Fruit fly (Drosophila melanogaster) ovary, adult (tissue): ENCODE results near the gene term.

Experiments
- CG17801 ChIP-seq: fragments of 200-800 bp; optimal IDR thresholded peaks from 2 replicates; lab custom pipeline; 2019; ENCODE audit warnings: missing biosample characterization, mild to moderate bottlenecking, missing genetic modification characterization, moderate library complexity; ENCODE audit not compliant: partially characterized antibody

Gene term

DNA sequence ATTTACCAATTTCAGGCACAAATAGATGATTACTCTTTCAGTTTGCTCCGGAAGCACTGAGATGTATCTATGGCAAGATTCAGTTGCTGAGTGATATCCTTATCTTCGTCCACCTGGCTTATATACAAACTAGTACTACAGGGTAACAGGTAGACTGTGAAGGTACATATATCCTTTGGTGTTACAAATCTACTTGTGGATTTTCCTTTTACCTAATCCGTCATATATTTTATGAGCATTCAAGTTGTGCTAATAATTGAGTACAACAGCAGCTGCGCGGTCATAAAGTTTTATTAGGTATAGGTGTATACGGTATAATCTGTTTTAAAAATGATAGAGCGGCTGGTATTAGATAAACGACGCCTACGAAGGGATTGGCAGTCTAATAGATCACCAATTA is at the start of gene term:
TSS of gene term (minus strand) at position 101 of the 400 bp plus-strand sequence.
- no peak for TF ChIP-seq CG17801

DNA sequence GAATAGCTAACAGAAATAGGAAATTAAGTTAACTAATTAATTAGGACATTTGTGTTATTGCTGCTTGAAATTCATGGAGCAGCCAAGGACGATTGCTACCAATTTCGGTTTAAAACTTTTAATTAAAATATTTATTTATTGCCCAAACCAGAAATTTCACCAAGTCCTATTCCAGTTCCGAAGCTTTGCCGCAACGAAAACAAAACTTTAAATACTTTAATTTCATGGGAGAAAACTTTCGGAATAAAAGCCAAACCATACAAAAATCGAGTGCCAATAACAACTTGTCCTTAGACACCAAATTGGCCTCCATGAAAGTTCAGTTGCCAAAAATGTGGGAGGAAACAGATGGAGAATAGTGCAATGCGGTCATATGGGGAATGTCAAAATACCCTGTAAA is 49.7 kb upstream of the term start:
- TF ChIP-seq CG17801: no peak

DNA sequence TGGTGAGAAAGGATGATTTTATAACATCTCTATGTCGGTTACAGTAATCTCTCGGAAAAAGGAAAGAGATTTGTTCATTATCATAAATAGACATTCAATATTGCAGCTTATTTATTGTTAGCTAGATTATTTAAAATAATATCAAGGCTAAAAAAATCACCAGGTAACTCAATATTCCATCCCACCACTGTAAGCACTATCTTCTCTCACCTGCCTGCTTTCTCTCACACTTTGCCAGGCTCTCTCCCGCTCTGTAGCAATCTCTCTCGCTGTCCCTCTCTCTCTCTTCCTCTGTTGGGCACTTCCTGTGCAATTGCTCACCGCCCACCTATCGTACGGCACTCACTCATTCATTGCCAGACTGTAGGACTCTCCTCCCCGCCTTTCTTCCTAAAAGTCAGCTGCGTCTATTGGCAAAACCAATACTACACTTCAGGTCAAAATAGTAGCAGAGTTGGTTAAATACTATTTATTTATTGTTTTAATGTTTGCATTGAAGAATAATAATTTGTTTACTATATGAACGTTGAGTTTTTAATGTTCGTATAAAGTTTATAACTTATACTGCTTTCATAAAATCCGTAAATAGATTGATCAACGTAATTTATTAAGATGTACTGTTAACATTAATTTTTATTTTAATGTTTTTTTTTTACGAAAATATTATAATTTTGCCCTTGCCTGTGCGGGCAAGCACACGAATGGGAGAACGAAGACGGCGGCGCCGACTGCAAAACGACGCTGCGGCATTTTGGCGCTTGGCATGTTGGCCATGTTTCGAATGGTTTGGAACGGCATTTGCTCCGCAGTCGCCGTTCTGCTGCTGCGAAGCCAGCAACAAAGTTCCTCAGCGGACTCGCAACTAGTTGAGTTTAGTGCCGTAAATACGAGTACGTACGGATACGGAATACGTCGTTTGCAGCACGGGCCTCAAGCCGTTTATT is 47.3 kb upstream of the term start:
- TF ChIP-seq CG17801: peak; percentile 38

DNA sequence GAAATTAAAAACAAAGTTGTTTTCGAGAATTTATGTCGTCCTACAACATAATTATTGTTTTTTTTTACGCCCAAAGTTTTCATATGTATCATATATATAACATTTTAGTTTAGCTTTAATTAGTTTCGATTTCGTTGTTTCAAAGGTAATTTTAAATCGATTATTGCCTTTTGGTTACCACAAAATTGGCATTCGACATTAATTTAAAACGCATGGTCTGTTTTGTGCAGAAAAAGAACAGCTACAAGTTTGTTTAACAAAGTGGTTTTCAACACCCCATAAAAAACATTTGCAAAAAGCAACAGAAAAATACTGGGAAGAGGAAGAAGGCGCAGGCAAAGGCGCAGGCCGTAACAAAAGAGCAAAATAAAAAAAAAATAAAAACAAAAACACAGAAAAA is 44.9 kb upstream of the term start:
- TF ChIP-seq CG17801: no peak

DNA sequence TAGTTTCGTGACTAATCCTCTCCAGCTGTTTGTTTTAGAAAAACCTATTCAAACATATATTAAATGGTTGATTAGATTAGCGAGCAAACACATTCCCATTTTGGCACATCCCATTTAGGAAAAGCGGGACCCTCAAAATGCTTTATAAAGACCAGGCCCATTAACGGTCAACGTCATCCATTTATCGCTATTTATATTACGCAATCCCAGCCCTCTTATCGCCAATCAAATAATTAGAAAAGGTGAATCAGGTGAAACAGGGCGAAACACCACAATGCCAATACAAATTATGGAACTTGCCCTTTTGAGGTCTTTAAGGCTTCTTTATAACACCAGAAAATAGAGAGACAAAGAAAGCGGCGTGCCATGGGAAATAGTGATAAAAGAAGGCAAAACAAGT is 44.5 kb upstream of the term start:
- no peak for TF ChIP-seq CG17801

DNA sequence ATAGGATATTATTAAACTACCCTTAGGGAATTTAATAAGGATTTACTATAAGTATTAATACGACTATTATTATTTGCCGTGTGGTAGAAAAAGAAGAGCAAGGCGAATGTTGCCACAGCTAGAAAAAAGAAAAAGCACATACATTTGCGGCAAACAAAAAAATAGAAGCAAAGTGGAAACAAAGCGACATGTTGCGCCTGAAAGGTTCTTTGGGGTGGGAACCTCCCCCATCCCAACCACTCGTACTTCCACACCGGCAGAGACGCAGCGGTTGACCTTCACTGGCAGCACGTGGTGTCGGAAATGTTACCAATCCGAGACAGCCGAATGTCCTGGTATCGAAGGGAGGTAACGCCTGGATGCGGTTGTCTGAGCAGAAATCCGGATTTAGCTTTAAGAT is 43.8 kb upstream of the term start:
- no peak for TF ChIP-seq CG17801

DNA sequence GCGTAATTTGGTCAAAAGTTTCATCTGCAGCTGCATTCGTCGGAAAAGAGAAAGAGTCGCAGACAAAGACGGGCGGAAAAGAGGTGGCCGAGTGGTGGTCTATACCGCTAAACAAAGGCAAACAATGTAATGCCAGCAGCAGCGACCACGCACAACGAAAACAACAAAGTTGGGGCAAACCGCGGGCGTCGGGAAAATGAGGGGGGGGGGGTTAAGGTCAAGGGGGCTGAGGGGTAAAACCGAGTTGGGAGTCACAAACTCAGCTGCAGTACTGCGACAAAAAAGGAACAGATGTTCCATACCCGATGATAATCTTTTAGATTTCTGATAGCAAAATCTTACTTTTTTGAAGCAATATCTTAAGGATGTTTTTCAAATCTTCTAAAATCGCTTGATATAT is 43.2 kb upstream of the term start:
- TF ChIP-seq CG17801: no peak

DNA sequence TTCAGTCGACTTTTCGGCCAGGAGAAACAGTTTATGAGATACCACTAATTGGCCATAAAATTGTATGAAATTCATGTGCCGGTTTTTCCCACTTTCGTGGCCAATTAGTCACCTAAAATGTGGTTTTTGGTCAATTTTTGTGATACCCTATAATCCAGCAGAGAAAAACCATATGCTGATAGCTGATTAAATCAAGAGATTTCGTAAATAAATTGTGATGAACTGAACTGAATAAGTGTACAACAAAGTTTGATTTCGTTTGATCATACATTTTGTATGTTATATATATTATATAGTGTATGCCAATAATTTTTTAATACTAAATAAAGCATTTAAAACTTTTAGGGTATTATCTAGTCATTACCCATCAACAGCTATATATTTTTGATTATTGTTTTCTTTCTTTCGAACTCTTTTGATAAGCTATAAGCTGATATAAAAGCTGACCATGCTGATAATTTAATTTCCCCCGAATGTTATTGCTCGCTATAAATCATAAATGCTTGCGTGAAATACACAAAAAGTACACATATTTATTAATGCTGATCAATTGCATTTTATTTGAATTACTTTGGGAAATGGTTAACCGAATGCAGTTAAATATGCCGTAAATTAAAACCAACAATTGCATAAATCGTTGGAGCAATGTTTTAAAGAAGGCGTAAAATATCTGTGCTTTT is 41.4 kb upstream of the term start:
- TF ChIP-seq CG17801: peak; percentile 60

DNA sequence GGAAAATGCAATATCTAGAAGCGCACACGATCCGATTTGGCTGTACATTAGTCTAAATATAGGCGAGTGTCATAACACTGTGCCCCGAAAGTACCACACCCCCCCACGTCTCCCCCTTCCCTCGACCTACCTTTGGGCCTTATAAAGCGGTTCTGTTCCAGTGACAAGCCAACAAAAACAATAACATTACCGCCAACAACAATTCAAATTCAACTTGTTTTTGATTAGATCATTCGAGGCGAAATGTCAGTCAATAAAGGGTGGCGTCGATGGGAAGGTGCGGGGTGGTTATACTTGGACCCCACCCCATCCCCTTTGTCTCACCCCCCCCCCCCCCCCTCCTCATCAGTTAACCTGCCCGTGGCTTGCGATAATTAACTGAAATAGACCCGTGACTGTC is 39.5 kb upstream of the term start:
- TF ChIP-seq CG17801: no peak

DNA sequence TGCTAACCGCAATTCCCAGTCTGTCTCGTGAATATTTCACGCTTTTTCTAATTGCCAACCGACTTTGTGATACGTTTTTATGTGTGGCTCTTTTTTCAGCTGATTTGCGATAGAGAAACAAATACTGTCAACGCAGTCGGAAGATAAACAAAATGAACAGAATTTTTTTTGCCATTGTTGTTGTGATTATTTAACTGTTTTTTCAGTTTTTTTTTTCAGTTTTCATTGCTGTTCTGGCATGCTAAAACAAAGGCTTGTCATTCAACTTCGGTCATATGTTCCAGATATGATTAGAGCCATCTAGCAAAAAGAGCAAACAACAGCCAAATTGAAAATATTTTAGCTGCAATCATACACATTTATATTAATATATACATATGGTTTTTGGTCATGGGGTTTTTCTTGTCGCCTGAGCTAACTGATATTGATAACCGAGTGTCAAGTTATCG is 38.6 kb upstream of the term start:
- no peak for TF ChIP-seq CG17801

DNA sequence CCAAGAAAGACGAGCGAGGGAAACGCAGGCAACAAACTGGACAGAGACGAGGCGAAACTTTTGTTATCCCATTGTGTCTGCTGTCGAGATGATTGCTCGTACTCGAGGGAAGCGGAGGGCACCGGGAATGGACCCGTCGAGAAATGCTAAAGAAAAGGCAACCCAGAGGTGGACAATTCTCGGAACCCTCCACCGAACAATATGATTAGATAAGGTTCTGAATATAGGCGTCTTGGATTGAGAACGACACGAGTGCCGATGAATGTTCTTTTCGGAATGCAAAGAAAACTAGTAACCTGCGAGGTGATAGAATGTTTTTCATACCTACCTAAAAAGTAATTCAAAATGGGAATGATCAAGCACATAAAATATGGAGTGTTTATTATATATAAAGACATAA is 36.3 kb upstream of the term start:
- no peak for TF ChIP-seq CG17801

DNA sequence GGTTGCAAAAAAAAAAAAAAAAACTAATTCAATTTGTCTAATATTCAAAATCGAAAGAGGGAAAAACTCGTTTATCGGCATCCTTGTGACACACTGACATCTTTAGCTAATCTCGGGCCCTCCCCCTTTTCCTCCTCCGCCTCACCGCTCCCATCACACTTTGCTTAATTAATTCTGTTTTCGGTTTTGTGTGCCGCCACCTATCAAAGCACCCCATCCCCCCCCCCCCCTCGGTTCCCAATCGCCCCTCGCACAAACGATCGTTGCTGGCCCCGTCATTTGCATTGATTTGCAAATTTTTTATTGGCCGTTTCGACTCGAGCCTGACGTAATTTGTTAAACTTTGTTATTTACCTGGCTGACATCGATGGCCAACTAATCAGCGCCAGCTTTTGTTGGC is 34.9 kb upstream of the term start:
- TF ChIP-seq CG17801: no peak

DNA sequence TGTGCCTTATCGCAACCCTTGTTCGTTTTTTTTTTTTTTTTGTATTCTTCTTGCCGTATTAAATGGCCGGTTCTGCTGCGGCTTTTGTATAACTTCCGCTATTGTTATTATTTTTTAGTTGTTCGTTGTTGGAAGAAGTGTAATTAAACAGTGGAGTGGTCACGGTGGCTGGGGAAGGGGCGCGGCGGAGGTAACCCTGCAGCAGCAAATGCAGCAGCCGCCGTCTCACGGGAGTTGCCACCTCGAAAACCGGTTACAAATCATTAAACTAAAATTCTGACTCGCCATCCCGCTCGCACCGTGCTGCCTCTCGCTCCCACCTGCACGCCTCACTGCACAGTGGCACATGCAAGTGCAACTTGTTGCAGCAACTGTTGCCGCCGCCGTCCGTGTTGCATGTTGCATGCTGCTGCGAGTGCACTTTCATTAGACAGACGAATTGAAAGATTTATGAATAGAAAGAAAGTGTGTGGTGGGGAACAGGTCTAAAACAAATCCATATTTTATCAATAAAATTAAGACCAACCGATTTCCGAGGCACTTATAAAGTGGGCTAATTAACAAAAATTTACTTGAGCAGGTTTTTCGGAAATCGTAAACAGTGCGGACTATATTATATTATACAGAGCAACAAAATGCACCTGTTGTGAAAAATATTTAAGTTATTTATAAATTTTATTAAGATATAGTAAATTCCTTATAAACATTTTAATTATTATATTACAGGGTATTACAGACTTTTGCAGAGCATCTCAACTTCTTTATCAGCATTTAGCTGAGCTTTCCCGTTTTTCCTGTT is 34.3 kb upstream of the term start:
- no peak for TF ChIP-seq CG17801

DNA sequence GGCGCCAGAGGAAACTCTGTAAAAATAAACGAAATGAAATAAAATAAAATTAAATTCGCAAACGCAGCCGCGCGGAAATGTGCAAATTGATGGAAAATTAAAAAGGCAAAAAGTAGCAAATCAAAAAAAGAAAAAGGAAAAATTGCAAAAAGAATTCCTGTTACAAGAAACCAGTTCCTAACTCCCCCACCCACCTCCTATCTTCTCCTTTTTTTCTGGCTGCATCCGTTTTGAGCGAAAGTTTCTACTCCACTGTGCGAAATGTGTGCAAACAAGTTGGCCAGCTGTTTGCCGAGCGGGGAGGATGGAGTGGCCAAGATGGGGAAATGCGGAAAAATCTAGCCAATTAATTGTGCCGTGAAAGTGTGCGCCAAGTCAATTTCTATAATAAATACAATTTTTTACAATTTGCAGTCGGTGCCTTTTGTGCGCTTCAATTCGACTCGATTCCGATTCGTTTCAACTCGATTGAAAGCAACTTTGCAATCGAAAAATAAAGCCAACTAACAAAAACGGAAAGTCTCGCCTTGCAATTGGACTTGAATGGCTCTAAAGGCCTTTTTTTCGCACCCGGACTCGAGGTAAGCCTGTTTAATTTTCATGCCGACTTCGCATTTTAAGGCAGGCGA is 33.0 kb upstream of the term start:
- TF ChIP-seq CG17801: no peak

DNA sequence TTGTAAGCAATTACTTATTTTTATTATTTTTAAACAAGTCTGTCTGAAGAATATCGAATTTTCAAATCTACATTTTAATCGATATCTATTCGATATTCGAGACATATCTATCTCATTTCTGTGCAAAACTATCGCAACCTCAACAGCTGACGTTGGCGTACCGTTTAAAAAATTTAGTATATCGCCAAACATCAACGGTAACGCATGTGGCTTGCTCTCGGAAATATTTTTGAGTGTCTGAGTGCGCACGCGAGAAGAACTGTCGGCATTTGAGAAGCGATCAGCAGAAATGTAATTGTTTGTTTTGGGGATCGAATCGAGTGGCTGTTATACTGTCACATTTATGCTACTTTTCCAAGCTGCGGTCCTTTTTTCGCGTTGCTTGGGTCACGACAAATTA is 32.2 kb upstream of the term start, which contains the start of gene MYPT-75D:
TSS of gene MYPT-75D (plus strand) at position 174 of the 400 bp plus-strand sequence.
- peak; percentile 57 for TF ChIP-seq CG17801

DNA sequence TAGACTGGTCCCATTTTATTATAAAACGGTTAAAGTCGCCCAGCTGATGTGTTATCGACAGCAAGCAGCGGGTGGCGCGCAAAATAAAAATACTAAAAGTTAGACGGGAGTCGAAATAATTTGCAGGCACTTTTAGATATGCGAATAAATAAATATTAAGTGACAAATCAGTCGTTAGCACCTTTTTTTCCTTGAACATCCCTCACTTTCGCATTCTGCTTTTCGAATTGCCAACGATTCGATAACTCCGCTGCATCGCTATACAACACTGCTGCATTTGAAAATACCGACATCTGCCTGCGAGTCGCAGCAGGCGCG is 28.8 kb upstream of the term start, which contains the start of gene bora:
TSS of gene bora (plus strand) at position 271 of the 318 bp plus-strand sequence.
- no peak for TF ChIP-seq CG17801
